Fruit fly (Drosophila melanogaster) whole organism, embryonic: ENCODE measurements around the gene CG2685.
A peak's percentile ranks its signal among the peaks of the same experiment; 100 is the strongest.

Experiments
- Atf6 ChIP-seq: fragments of 200-800 bp; sonication (Bioruptor generic); IDR thresholded peaks from 2 replicates; pipeline ENCODE4 v1.3.6; 2022; ENCODE audit warnings: missing biosample characterization, missing genetic modification characterization
- CG10267 ChIP-seq: fragments of 200-800 bp; sonication (Bioruptor generic); optimal IDR thresholded peaks from 2 replicates; lab custom pipeline; 2018; ENCODE audit warnings: missing biosample characterization, mild to moderate bottlenecking, missing genetic modification characterization, moderate library complexity
- CG11723 ChIP-seq: fragments of 200-800 bp; sonication (Bioruptor generic); optimal IDR thresholded peaks from 2 replicates; lab custom pipeline; 2017; ENCODE audit warnings: missing biosample characterization, mild to moderate bottlenecking, missing genetic modification characterization
- CG17186 ChIP-seq: fragments of 200-800 bp; sonication (Bioruptor generic); optimal IDR thresholded peaks from 3 replicates; lab custom pipeline; 2017; ENCODE audit warnings: missing biosample characterization, missing genetic modification reagents, missing genetic modification characterization
- CG17612 ChIP-seq: fragments of 200-800 bp; sonication (Bioruptor generic); IDR thresholded peaks from 2 replicates; pipeline ENCODE4 v1.3.6; 2022; ENCODE audit warnings: missing biosample characterization, missing genetic modification characterization
- CG42726 ChIP-seq: fragments of 200-800 bp; sonication (Bioruptor generic); IDR thresholded peaks from 2 replicates; pipeline ENCODE4 v1.3.6; 2022; ENCODE audit warnings: missing biosample characterization, missing genetic modification characterization; ENCODE audit not compliant: partially characterized antibody
- CG8290 ChIP-seq, 3 experiments: fragments of 200-800 bp; sonication (Bioruptor generic); optimal IDR thresholded peaks; 2 replicates each; lab custom pipeline; 2016 to 2019; ENCODE audit warnings: missing biosample characterization in 3 of 3, missing genetic modification characterization in 3 of 3, mild to moderate bottlenecking in 2 of 3, moderate library complexity in 1 of 3
- Doc2 ChIP-seq: fragments of 200-800 bp; sonication (Bioruptor generic); IDR thresholded peaks from 2 replicates; pipeline ENCODE4 v1.3.6; 2022; ENCODE audit warnings: missing biosample characterization, missing genetic modification characterization
- ERR ChIP-seq: fragments of 200-800 bp; sonication (Bioruptor generic); optimal IDR thresholded peaks from 2 replicates; lab custom pipeline; 2016; ENCODE audit warnings: missing biosample characterization, missing genetic modification characterization
- MESR4 ChIP-seq: fragments of 200-800 bp; sonication (Bioruptor generic); optimal IDR thresholded peaks from 2 replicates; lab custom pipeline; 2018; ENCODE audit warnings: missing biosample characterization, mild to moderate bottlenecking, missing genetic modification characterization, moderate library complexity
- MTF-1 ChIP-seq: fragments of 200-800 bp; sonication (Bioruptor generic); optimal IDR thresholded peaks from 2 replicates; lab custom pipeline; 2018; ENCODE audit warnings: missing biosample characterization, mild to moderate bottlenecking, missing genetic modification characterization, borderline replicate concordance
- Sox102F ChIP-seq: fragments of 200-800 bp; sonication (Bioruptor generic); optimal IDR thresholded peaks from 2 replicates; lab custom pipeline; 2018; ENCODE audit warnings: missing biosample characterization, mild to moderate bottlenecking, missing genetic modification characterization, moderate library complexity
- Sry-δ ChIP-seq: fragments of 200-800 bp; sonication (Bioruptor generic); optimal IDR thresholded peaks from 2 replicates; lab custom pipeline; 2016; ENCODE audit warnings: missing biosample characterization, missing genetic modification characterization
- ci ChIP-seq: fragments of 200-800 bp; sonication (Bioruptor generic); IDR thresholded peaks from 3 replicates; pipeline ENCODE4 v1.3.6; 2022; ENCODE audit warnings: missing biosample characterization, missing genetic modification characterization
- crol ChIP-seq: fragments of 200-800 bp; sonication (Bioruptor generic); IDR thresholded peaks from 2 replicates; pipeline ENCODE4 v1.3.6; 2022; ENCODE audit warnings: missing biosample characterization, missing genetic modification characterization
- pan ChIP-seq, 4 experiments: fragments of >200 bp in 3 of 4; fragments of 200-800 bp in 1 of 4; sonication (Bioruptor generic) in 1 of 4; optimal IDR thresholded peaks in 3 of 4; IDR thresholded peaks in 1 of 4; 2 replicates each; pipeline versions ENCODE4 v1.3.6 to Lab custom; 2017 to 2022; ENCODE audit warnings: missing biosample characterization in 2 of 4, missing genetic modification characterization in 2 of 4, mixed read lengths in 1 of 4
- pnt ChIP-seq: fragments of 200-800 bp; sonication (Bioruptor generic); optimal IDR thresholded peaks from 3 replicates; lab custom pipeline; 2016; ENCODE audit warnings: missing biosample characterization, missing genetic modification characterization
- sens ChIP-seq: fragments of 200-800 bp; sonication (Bioruptor generic); peaks from one replicate; lab custom pipeline; 2016; ENCODE audit warnings: missing biosample characterization, missing genetic modification characterization
- shn ChIP-seq: fragments of 200-800 bp; sonication (Bioruptor generic); optimal IDR thresholded peaks from 3 replicates; lab custom pipeline; 2016; ENCODE audit warnings: missing biosample characterization, missing genetic modification characterization
- tio ChIP-seq: fragments of 200-800 bp; sonication (Bioruptor generic); optimal IDR thresholded peaks from 2 replicates; lab custom pipeline; 2017; ENCODE audit warnings: missing biosample characterization, missing genetic modification characterization, inconsistent platforms
- twi ChIP-seq: fragments of 200-800 bp; optimal IDR thresholded peaks from 2 replicates; lab custom pipeline; 2019; ENCODE audit warnings: missing biosample characterization, mild to moderate bottlenecking, missing genetic modification characterization, moderate library complexity
- wek ChIP-seq: fragments of 200-800 bp; sonication (Bioruptor generic); optimal IDR thresholded peaks from 3 replicates; lab custom pipeline; 2018; ENCODE audit warnings: missing biosample characterization, mild to moderate bottlenecking, missing genetic modification characterization, moderate library complexity
- zen2 ChIP-seq: fragments of 200-800 bp; sonication (Bioruptor generic); IDR thresholded peaks from 3 replicates; pipeline ENCODE4 v1.3.6; 2022; ENCODE audit warnings: missing biosample characterization, missing genetic modification characterization; ENCODE audit not compliant: partially characterized antibody
- zfh1 ChIP-seq: fragments of 200-800 bp; sonication (Bioruptor generic); IDR thresholded peaks from 3 replicates; pipeline ENCODE4 v1.3.6; 2022; ENCODE audit warnings: missing biosample characterization, missing genetic modification characterization

CG2685 gene

dm6 chrX:2662540-2663133 is 51.1 kb downstream of the CG2685 start:
- TF ChIP-seq CG10267 (tag; lab: Kevin White, UChicago) (no peak), Sry-δ (GFP tag; lab: Kevin White, UChicago) (no peak), twi (tag; lab: Kevin White, UChicago) (no peak), CG11723 (GFP tag; lab: Kevin White, UChicago) (no peak), CG17186 (GFP tag; lab: Kevin White, UChicago) (no peak), Doc2 (GFP tag; lab: Robert Waterston, UW) (no peak), pnt (GFP tag; lab: Kevin White, UChicago) (no peak), MESR4 (GFP tag; lab: Kevin White, UChicago) (no peak), shn (GFP tag; lab: Kevin White, UChicago) (no peak), wek (GFP tag; lab: Kevin White, UChicago) (no peak), zen2 (GFP tag; lab: Robert Waterston, UW) (no peak), tio (no peak), CG42726 (GFP tag; lab: Robert Waterston, UW) (no peak), Atf6 (GFP tag; lab: Robert Waterston, UW) (no peak), MTF-1 (GFP tag; lab: Kevin White, UChicago) (no peak), zfh1 (GFP tag; lab: Robert Waterston, UW) (0 out of 3 replicates have a peak, but pooled peaks have one; percentile 12), pan (optimal IDR thresholded peaks at IDR 0.05; lab: Kevin White, UChicago) (no peak), pan (GFP tag; optimal IDR thresholded peaks at IDR 0.05 in 1 of 2, IDR thresholded peaks at IDR 0.05 in 1 of 2) (peak in 1 of 2 experiments; percentile 7), Sox102F (GFP tag; lab: Kevin White, UChicago) (no peak)
- TF ChIP-seq, all 482 proteins: peak for 2

- TF ChIP-seq crol (GFP tag; lab: Robert Waterston, UW) (peak; percentile 81), CG8290 (GFP tag; optimal IDR thresholded peaks at IDR 0.05; lab: Kevin White, UChicago) (no peak), CG8290 (tag; optimal IDR thresholded peaks at IDR 0.05; lab: Kevin White, UChicago) (peak in 1 of 2 experiments; percentile 6), sens (GFP tag; lab: Kevin White, UChicago) (peak; percentile 49), CG17612 (GFP tag; lab: Robert Waterston, UW) (no peak), ERR (GFP tag; lab: Kevin White, UChicago) (no peak), ci (GFP tag; lab: Robert Waterston, UW) (0 out of 3 replicates have a peak, but pooled peaks have one; percentile 43)
Observed at dm6 chrX:2661758-2662157, 52.0 kb downstream of the CG2685 start.
